Fruit fly (Drosophila melanogaster): Measurements from ENCODE around the gene Grx1.

The Grx1 gene

DNA sequence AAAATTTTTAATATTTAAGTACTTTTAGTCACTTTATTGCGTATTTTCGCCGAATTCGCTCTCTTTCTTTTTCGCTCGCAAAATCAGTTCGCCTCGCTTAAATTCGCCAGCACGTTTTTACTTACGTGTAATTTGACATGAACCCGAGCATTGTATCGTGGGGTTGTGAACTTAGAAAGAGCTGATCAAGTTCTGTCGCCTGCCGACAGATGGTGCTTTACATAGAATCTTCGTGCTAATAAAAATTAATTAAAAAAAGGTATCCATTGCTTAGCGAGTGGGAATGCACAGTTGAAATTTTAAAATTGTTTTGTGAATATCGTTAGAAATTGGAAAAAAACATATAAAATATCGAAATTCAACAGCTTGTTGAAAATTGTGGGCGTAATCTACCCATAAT is 20.6 kb upstream of the Grx1 start (continued):
- TF ChIP-seq chn (GFP tag; optimal IDR thresholded peaks at IDR 0.05) = peak; percentile 76
- TF ChIP-seq Spps (tag; optimal IDR thresholded peaks at IDR 0.05) = peak; percentile 37
- TF ChIP-seq Hr39 (optimal IDR thresholded peaks at IDR 0.05) = no peak
- no peak for TF ChIP-seq CG32767 (GFP tag; IDR thresholded peaks at IDR 0.05)
- peak; percentile 62 for TF ChIP-seq CG18262 (tag; optimal IDR thresholded peaks at IDR 0.05)
- TF ChIP-seq Nf-YC (tag; optimal IDR thresholded peaks at IDR 0.05) = peak; percentile 52
- peak; percentile 99 for TF ChIP-seq CG14965 (GFP tag; optimal IDR thresholded peaks at IDR 0.05; ENCODE audit: borderline replicate concordance)
- no peak for TF ChIP-seq Dbx (GFP tag; IDR thresholded peaks at IDR 0.05)
- no peak; the same call in 1 of the 2 replicates for TF ChIP-seq H2.0 (GFP tag; IDR thresholded peaks at IDR 0.05)
- no peak for TF ChIP-seq Kr (GFP tag; optimal IDR thresholded peaks at IDR 0.05)
- peak; percentile 59 for TF ChIP-seq CG18619 (GFP tag; optimal IDR thresholded peaks at IDR 0.05)
- peak; percentile 46 for TF ChIP-seq fu2 (GFP tag; optimal IDR thresholded peaks at IDR 0.05)
- peak; percentile 67 for TF ChIP-seq disco-r (GFP tag; optimal IDR thresholded peaks at IDR 0.05)
- no peak for TF ChIP-seq Fer3 (tag; optimal IDR thresholded peaks at IDR 0.05)
- peak; percentile 78 for TF ChIP-seq HmgZ (tag; optimal IDR thresholded peaks at IDR 0.05)
- peak; percentile 73 for TF ChIP-seq CG6765 (GFP tag; optimal IDR thresholded peaks at IDR 0.05)
- TF ChIP-seq HLH54F (GFP tag; optimal IDR thresholded peaks at IDR 0.05) = peak; percentile 65
- no peak for TF ChIP-seq ro (GFP tag; IDR thresholded peaks at IDR 0.05)
- no peak; the same call in 2 of the 3 replicates for TF ChIP-seq tgo (GFP tag; IDR thresholded peaks at IDR 0.05)
- no peak for TF ChIP-seq CG7556 (GFP tag; optimal IDR thresholded peaks at IDR 0.05)
- peak; percentile 66 for TF ChIP-seq CG3995 (GFP tag; optimal IDR thresholded peaks at IDR 0.05)
- peak; percentile 10 for TF ChIP-seq MTF-1 (GFP tag; optimal IDR thresholded peaks at IDR 0.05; ENCODE audit: borderline replicate concordance)
- TF ChIP-seq ac (GFP tag; optimal IDR thresholded peaks at IDR 0.05) = peak; percentile 22
- TF ChIP-seq CG11247 (GFP tag; IDR thresholded peaks at IDR 0.05) = no peak
- no peak for TF ChIP-seq Sox102F (GFP tag; optimal IDR thresholded peaks at IDR 0.05)
- TF ChIP-seq E2f2 (GFP tag; IDR thresholded peaks at IDR 0.05) = peak; percentile 37; the same call in 1 of the 2 replicates
- TF ChIP-seq HLH4C (GFP tag; IDR thresholded peaks at IDR 0.05; ENCODE audit: partially characterized antibody) = no peak
- peak; percentile 59 for TF ChIP-seq D19A (tag; optimal IDR thresholded peaks at IDR 0.05)
- peak; percentile 72 for TF ChIP-seq lilli (GFP tag; optimal IDR thresholded peaks at IDR 0.05)
- TF ChIP-seq CG17829 (tag; optimal IDR thresholded peaks at IDR 0.05) = peak; percentile 75
- TF ChIP-seq CG1233 (GFP tag; optimal IDR thresholded peaks at IDR 0.05) = peak; percentile 71
- TF ChIP-seq Side (GFP tag; optimal IDR thresholded peaks at IDR 0.05) = peak; percentile 84
- no peak; the same call in 1 of the 2 replicates for TF ChIP-seq Atf6 (GFP tag; IDR thresholded peaks at IDR 0.05)
- TF ChIP-seq CG2712 (tag; optimal IDR thresholded peaks at IDR 0.05) = peak; percentile 74
- TF ChIP-seq slbo (GFP tag; IDR thresholded peaks at IDR 0.05) = no peak
- no peak for TF ChIP-seq bsh (GFP tag; optimal IDR thresholded peaks at IDR 0.05)
- TF ChIP-seq CG34224 (GFP tag; IDR thresholded peaks at IDR 0.05; ENCODE audit: partially characterized antibody) = no peak
- TF ChIP-seq Dref (GFP tag; IDR thresholded peaks at IDR 0.05) = no peak
- peak; percentile 55 for TF ChIP-seq CG9876 (GFP tag; optimal IDR thresholded peaks at IDR 0.05)
- peak; percentile 12 for TF ChIP-seq luna (GFP tag; optimal IDR thresholded peaks at IDR 0.05)
- TF ChIP-seq Fer1 (GFP tag; optimal IDR thresholded peaks at IDR 0.05) = peak; percentile 88
- peak; percentile 53 for TF ChIP-seq CG12236 (GFP tag; optimal IDR thresholded peaks at IDR 0.05)
- TF ChIP-seq CG7271 (tag; optimal IDR thresholded peaks at IDR 0.05) = peak; percentile 44
- TF ChIP-seq zen2 (GFP tag; IDR thresholded peaks at IDR 0.05; ENCODE audit: partially characterized antibody) = no peak
- peak; percentile 45 for TF ChIP-seq CG6683 (GFP tag; optimal IDR thresholded peaks at IDR 0.05)
- TF ChIP-seq kni (GFP tag; optimal IDR thresholded peaks at IDR 0.05) = no peak
- no peak for TF ChIP-seq hb (GFP tag; IDR thresholded peaks at IDR 0.05; ENCODE audit: partially characterized antibody)
- TF ChIP-seq mld (GFP tag; IDR thresholded peaks at IDR 0.05; ENCODE audit: partially characterized antibody) = no peak
- TF ChIP-seq CG17385 (GFP tag; optimal IDR thresholded peaks at IDR 0.05) = peak; percentile 47
- TF ChIP-seq CG10565 (GFP tag; optimal IDR thresholded peaks at IDR 0.05) = no peak
- peak; percentile 84 for TF ChIP-seq Mad (GFP tag; optimal IDR thresholded peaks at IDR 0.05)
